Worm (Caenorhabditis elegans) whole organism, young adult: ENCODE measurements around the gene C37C3.10.

Source experiments
- B0019.2 ChIP-seq: fragments of 200-800 bp; sonication (Bioruptor generic); conservative IDR thresholded peaks from 2 replicates; pipeline ENCODE4 v1.3.6; 2022; ENCODE audit warnings: missing genetic modification reagents, missing genetic modification characterization, missing compliant biosample characterization
- B0336.3 ChIP-seq: fragments of 200-800 bp; sonication (Bioruptor generic); IDR thresholded peaks from 2 replicates; pipeline ENCODE4 v1.3.6; 2022; ENCODE audit warnings: missing genetic modification characterization, missing compliant biosample characterization
- C17E4.6 ChIP-seq: fragments of 200-800 bp; sonication (Bioruptor generic); IDR thresholded peaks from 2 replicates; pipeline ENCODE4 v1.3.6; 2022; ENCODE audit warnings: missing genetic modification reagents, missing genetic modification characterization, missing compliant biosample characterization
- F22D6.2 ChIP-seq: sonication (generic microtip); optimal IDR thresholded peaks from 2 replicates; lab custom pipeline; 2016; ENCODE audit warnings: mild to moderate bottlenecking, missing genetic modification characterization, missing compliant biosample characterization
- F33H1.4 ChIP-seq: fragments of 200-800 bp; sonication (Bioruptor generic); IDR thresholded peaks from 2 replicates; pipeline ENCODE4 v1.3.6; 2022; ENCODE audit warnings: missing genetic modification reagents, missing genetic modification characterization, missing compliant biosample characterization
- F37B4.10 ChIP-seq: fragments of 200-800 bp; sonication (Bioruptor generic); IDR thresholded peaks from 2 replicates; pipeline ENCODE4 v1.3.6; 2022; ENCODE audit warnings: missing genetic modification characterization, missing compliant biosample characterization
- F55B11.4 ChIP-seq: sonication (generic microtip); optimal IDR thresholded peaks from 2 replicates; lab custom pipeline; 2016; ENCODE audit warnings: missing compliant biosample characterization, missing genetic modification characterization, borderline replicate concordance; ENCODE audit not compliant: insufficient read depth
- T26A5.8 ChIP-seq: sonication (generic microtip); optimal IDR thresholded peaks from 2 replicates; lab custom pipeline; 2016; ENCODE audit warnings: missing genetic modification characterization, missing compliant biosample characterization
- Y53G8AR.9 ChIP-seq: fragments of 200-800 bp; sonication (Bioruptor generic); conservative IDR thresholded peaks from 2 replicates; pipeline ENCODE4 v1.3.6; 2022; ENCODE audit warnings: missing genetic modification reagents, missing genetic modification characterization, missing compliant biosample characterization
- Y56A3A.18 ChIP-seq: fragments of 200-800 bp; sonication (Bioruptor generic); IDR thresholded peaks from 2 replicates; pipeline ENCODE4 v1.3.6; 2022; ENCODE audit warnings: missing genetic modification reagents, missing genetic modification characterization, missing compliant biosample characterization
- Y79H2A.3 ChIP-seq: fragments of 200-800 bp; sonication (Bioruptor generic); conservative IDR thresholded peaks from 2 replicates; pipeline ENCODE4 v1.3.6; 2022; ENCODE audit warnings: missing genetic modification reagents, missing genetic modification characterization, missing compliant biosample characterization
- ama-1 ChIP-seq, 3 experiments: fragments of 150-350 bp in 1 of 3; sonication (generic microtip) in 2 of 3; optimal IDR thresholded peaks; 2 replicates each; lab custom pipeline; 2014 to 2018; ENCODE audit warnings: missing biosample characterization in 2 of 3, missing genetic modification characterization in 2 of 3, missing genetic modification reagents in 2 of 3
- aptf-3 ChIP-seq: fragments of 200-800 bp; sonication (Bioruptor generic); IDR thresholded peaks from 2 replicates; pipeline ENCODE4 v1.3.6; 2022; ENCODE audit warnings: missing genetic modification characterization, missing compliant biosample characterization
- athp-1 ChIP-seq: sonication (generic microtip); optimal IDR thresholded peaks from 2 replicates; lab custom pipeline; 2017; ENCODE audit warnings: mild to moderate bottlenecking, missing genetic modification characterization, missing compliant biosample characterization
- attf-5 ChIP-seq: fragments of 200-800 bp; sonication (Bioruptor generic); optimal IDR thresholded peaks from 2 replicates; lab custom pipeline; 2018; ENCODE audit warnings: mild to moderate bottlenecking, missing genetic modification characterization, missing compliant biosample characterization
- ccch-3 ChIP-seq: fragments of 200-800 bp; sonication (Bioruptor generic); optimal IDR thresholded peaks from 2 replicates; lab custom pipeline; 2018; ENCODE audit warnings: mild to moderate bottlenecking, missing genetic modification characterization, missing compliant biosample characterization
- ceh-58 ChIP-seq: fragments of 200-800 bp; sonication (Bioruptor generic); IDR thresholded peaks from 2 replicates; pipeline ENCODE4 v1.3.6; 2022; ENCODE audit warnings: missing genetic modification characterization, missing compliant biosample characterization
- ceh-91 ChIP-seq: fragments of 200-800 bp; sonication (Bioruptor generic); IDR thresholded peaks from 2 replicates; pipeline ENCODE4 v1.3.6; 2022; ENCODE audit warnings: missing genetic modification reagents, missing genetic modification characterization, missing compliant biosample characterization
- chd-7 ChIP-seq: sonication (generic microtip); optimal IDR thresholded peaks from 2 replicates; lab custom pipeline; 2016; ENCODE audit warnings: mild to moderate bottlenecking, missing genetic modification characterization, moderate library complexity, missing compliant biosample characterization
- dox-1 ChIP-seq: fragments of 200-800 bp; sonication (Bioruptor generic); IDR thresholded peaks from 2 replicates; pipeline ENCODE4 v1.3.6; 2022; ENCODE audit warnings: missing genetic modification reagents, missing genetic modification characterization, missing compliant biosample characterization
- dpff-1 ChIP-seq: sonication (generic microtip); optimal IDR thresholded peaks from 2 replicates; lab custom pipeline; 2017; ENCODE audit warnings: mild to moderate bottlenecking, missing genetic modification characterization, missing compliant biosample characterization
- efl-1 ChIP-seq: fragments of 150-350 bp; optimal IDR thresholded peaks from 2 replicates; lab custom pipeline; 2014; ENCODE audit warnings: missing biosample characterization, missing genetic modification reagents, missing genetic modification characterization
- egl-44 ChIP-seq: fragments of 200-800 bp; sonication (Bioruptor generic); IDR thresholded peaks from 2 replicates; pipeline ENCODE4 v1.3.6; 2022; ENCODE audit warnings: missing genetic modification reagents, missing genetic modification characterization, missing compliant biosample characterization
- egrh-3 ChIP-seq: fragments of 200-800 bp; sonication (Bioruptor generic); IDR thresholded peaks from 2 replicates; pipeline ENCODE4 v1.3.6; 2022; ENCODE audit warnings: missing genetic modification reagents, missing genetic modification characterization, missing compliant biosample characterization
- ekl-4 ChIP-seq: fragments of 200-800 bp; sonication (Bioruptor generic); IDR thresholded peaks from 2 replicates; pipeline ENCODE4 v1.3.6; 2022; ENCODE audit warnings: missing genetic modification reagents, missing genetic modification characterization, missing compliant biosample characterization
- ets-4 ChIP-seq: fragments of 200-800 bp; sonication (Bioruptor generic); optimal IDR thresholded peaks from 2 replicates; lab custom pipeline; 2018; ENCODE audit warnings: mild to moderate bottlenecking, missing genetic modification characterization, missing compliant biosample characterization
- gei-17 ChIP-seq: fragments of 200-800 bp; sonication (Bioruptor generic); optimal IDR thresholded peaks from 2 replicates; lab custom pipeline; 2018; ENCODE audit warnings: mild to moderate bottlenecking, missing genetic modification characterization, missing compliant biosample characterization
- hmg-20 ChIP-seq: fragments of 200-800 bp; sonication (Bioruptor generic); IDR thresholded peaks from 2 replicates; pipeline ENCODE4 v1.3.6; 2022; ENCODE audit warnings: missing genetic modification reagents, missing genetic modification characterization, missing compliant biosample characterization
- hrde-1 ChIP-seq: sonication (generic microtip); optimal IDR thresholded peaks from 2 replicates; lab custom pipeline; 2016; ENCODE audit warnings: missing genetic modification characterization, mild to moderate bottlenecking, missing compliant biosample characterization, moderate library complexity, missing genotype, missing genetic modification reagents, borderline replicate concordance
- hsf-1 ChIP-seq: fragments of 200-800 bp; sonication (Bioruptor generic); IDR thresholded peaks from 2 replicates; pipeline ENCODE4 v1.3.6; 2022; ENCODE audit warnings: missing genetic modification reagents, missing genetic modification characterization, missing compliant biosample characterization
- lag-1 ChIP-seq: fragments of 200-800 bp; sonication (Bioruptor generic); IDR thresholded peaks from 2 replicates; pipeline ENCODE4 v1.3.6; 2022; ENCODE audit warnings: missing genetic modification reagents, missing genetic modification characterization, missing compliant biosample characterization
- let-607 ChIP-seq, 2 experiments: fragments of 200-800 bp in 1 of 2; sonication (Bioruptor generic) in 1 of 2; sonication (generic microtip) in 1 of 2; optimal IDR thresholded peaks; 2 replicates each; lab custom pipeline; 2016 to 2018; ENCODE audit warnings: mild to moderate bottlenecking in 2 of 2, missing compliant biosample characterization in 2 of 2, missing genetic modification characterization in 2 of 2, moderate library complexity in 2 of 2, missing genotype in 1 of 2
- lin-40 ChIP-seq: sonication (generic microtip); optimal IDR thresholded peaks from 2 replicates; lab custom pipeline; 2016; ENCODE audit warnings: missing genetic modification characterization, mild to moderate bottlenecking, missing compliant biosample characterization, missing genotype, missing genetic modification reagents
- lin-54 ChIP-seq: fragments of 200-800 bp; sonication (Bioruptor generic); optimal IDR thresholded peaks from 2 replicates; lab custom pipeline; 2018; ENCODE audit warnings: mild to moderate bottlenecking, missing genetic modification characterization, missing compliant biosample characterization
- lsl-1 ChIP-seq: fragments of 200-800 bp; sonication (Bioruptor generic); optimal IDR thresholded peaks from 2 replicates; lab custom pipeline; 2018; ENCODE audit warnings: mild to moderate bottlenecking, missing genetic modification characterization, moderate library complexity, missing compliant biosample characterization
- madf-10 ChIP-seq: sonication (generic microtip); optimal IDR thresholded peaks from 2 replicates; lab custom pipeline; 2016; ENCODE audit warnings: mild to moderate bottlenecking, missing genetic modification characterization, missing compliant biosample characterization
- madf-3 ChIP-seq: fragments of 200-800 bp; sonication (Bioruptor generic); IDR thresholded peaks from 2 replicates; pipeline ENCODE4 v1.3.6; 2022; ENCODE audit warnings: missing genetic modification reagents, missing genetic modification characterization, missing compliant biosample characterization
- mxl-1 ChIP-seq: sonication (generic microtip); optimal IDR thresholded peaks from 2 replicates; lab custom pipeline; 2016; ENCODE audit warnings: missing genetic modification characterization, missing compliant biosample characterization
- nfya-2 ChIP-seq: fragments of 200-800 bp; sonication (Bioruptor generic); IDR thresholded peaks from 2 replicates; pipeline ENCODE4 v1.3.6; 2022; ENCODE audit warnings: missing genetic modification reagents, missing genetic modification characterization, missing compliant biosample characterization
- nfyb-1 ChIP-seq: fragments of 200-800 bp; sonication (Bioruptor generic); IDR thresholded peaks from 2 replicates; pipeline ENCODE4 v1.3.6; 2022; ENCODE audit warnings: missing genetic modification reagents, missing genetic modification characterization, missing compliant biosample characterization
- nhr-120 ChIP-seq: fragments of 200-800 bp; sonication (Bioruptor generic); IDR thresholded peaks from 2 replicates; pipeline ENCODE4 v1.3.6; 2022; ENCODE audit warnings: missing genetic modification characterization, missing compliant biosample characterization
- nhr-27 ChIP-seq: fragments of 200-800 bp; sonication (Bioruptor generic); optimal IDR thresholded peaks from 2 replicates; lab custom pipeline; 2018; ENCODE audit warnings: mild to moderate bottlenecking, missing genetic modification characterization, moderate library complexity, missing compliant biosample characterization
- nhr-80 ChIP-seq: sonication (generic microtip); optimal IDR thresholded peaks from 2 replicates; lab custom pipeline; 2016; ENCODE audit warnings: missing genetic modification characterization, missing compliant biosample characterization
- pha-4 ChIP-seq: fragments of 150-350 bp; sonication (generic microtip); optimal IDR thresholded peaks from 2 replicates; lab custom pipeline; 2014; ENCODE audit warnings: missing biosample characterization, missing genetic modification reagents, missing genetic modification characterization
- rcor-1 ChIP-seq: fragments of 200-800 bp; sonication (Bioruptor generic); IDR thresholded peaks from 2 replicates; pipeline ENCODE4 v1.3.6; 2022; ENCODE audit warnings: missing genetic modification reagents, missing genetic modification characterization, missing compliant biosample characterization
- sea-2 ChIP-seq: fragments of 200-800 bp; sonication (Bioruptor generic); IDR thresholded peaks from 2 replicates; pipeline ENCODE4 v1.3.6; 2022; ENCODE audit warnings: missing genetic modification characterization, missing compliant biosample characterization
- sptf-2 ChIP-seq: fragments of 200-800 bp; sonication (Bioruptor generic); optimal IDR thresholded peaks from 2 replicates; lab custom pipeline; 2018; ENCODE audit warnings: mild to moderate bottlenecking, missing genetic modification characterization, missing compliant biosample characterization
- xnd-1 ChIP-seq: sonication (generic microtip); optimal IDR thresholded peaks from 2 replicates; lab custom pipeline; 2016; ENCODE audit warnings: missing genotype, missing genetic modification reagents, missing genetic modification characterization, missing compliant biosample characterization
- ztf-22 ChIP-seq: fragments of 200-800 bp; sonication (Bioruptor generic); optimal IDR thresholded peaks from 2 replicates; lab custom pipeline; 2018; ENCODE audit warnings: mild to moderate bottlenecking, missing genetic modification characterization, moderate library complexity, missing compliant biosample characterization
- ztf-6 ChIP-seq: fragments of 200-800 bp; sonication (Bioruptor generic); IDR thresholded peaks from 2 replicates; pipeline ENCODE4 v1.3.6; 2022; ENCODE audit warnings: missing genetic modification reagents, missing genetic modification characterization, missing compliant biosample characterization

The C37C3.10 gene

DNA sequence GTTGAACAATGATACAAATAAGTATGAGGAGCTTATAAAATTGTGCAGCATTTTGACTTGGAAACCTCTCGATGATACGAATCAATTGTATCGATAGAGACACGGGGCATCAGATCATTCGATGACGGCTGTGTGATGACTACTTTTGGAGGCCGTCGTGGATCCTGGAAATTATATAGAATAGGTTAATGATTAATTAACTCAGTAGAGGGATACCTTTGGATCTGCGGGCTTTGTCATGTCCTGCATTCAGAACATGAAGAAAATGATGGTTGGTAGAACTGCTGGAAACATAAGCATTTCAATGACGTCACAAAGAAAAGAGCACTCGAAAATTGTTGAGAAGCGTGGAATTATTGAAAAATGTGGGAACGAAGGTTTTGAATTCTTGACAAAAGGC lies 48.3 kb downstream of the C37C3.10 start, which contains the start of gene ZK742.6 (continued):
- TF ChIP-seq Y53G8AR.9 (0 out of 2 replicates have a peak, but pooled peaks have one; percentile 50), nhr-120 (GFP tag; lab: Robert Waterston, UW) (no peak), T26A5.8 (tag; lab: Kevin White, UChicago) (no peak), ets-4 (GFP tag; lab: Kevin White, UChicago) (no peak), xnd-1 (no peak), pha-4 (tag; lab: Kevin White, UChicago) (no peak), egl-44 (GFP tag; lab: Robert Waterston, UW) (no peak), nfya-2 (no peak), B0019.2 (no peak), aptf-3 (GFP tag; lab: Robert Waterston, UW) (no peak), nfyb-1 (GFP tag; lab: Robert Waterston, UW) (no peak), hsf-1 (peak; percentile 75), ccch-3 (GFP tag; lab: Kevin White, UChicago) (no peak), nhr-27 (tag; lab: Kevin White, UChicago) (no peak), hmg-20 (GFP tag; lab: Robert Waterston, UW) (no peak), ceh-91 (GFP tag; lab: Robert Waterston, UW) (no peak), lin-40 (no peak), F33H1.4 (GFP tag; lab: Robert Waterston, UW) (no peak), attf-5 (GFP tag; lab: Kevin White, UChicago) (no peak), Y79H2A.3 (no peak), lin-54 (GFP tag; lab: Kevin White, UChicago) (peak; percentile 34), hrde-1 (tag; lab: Kevin White, UChicago) (peak; percentile 53), efl-1 (GFP tag; lab: Kevin White, UChicago) (no peak), chd-7 (no peak), F22D6.2 (tag; lab: Kevin White, UChicago) (no peak), ztf-22 (GFP tag; lab: Kevin White, UChicago) (no peak), dpff-1 (tag; lab: Kevin White, UChicago) (no peak), Y56A3A.18 (GFP tag; lab: Robert Waterston, UW) (peak; percentile 59; the same call in 1 of the 2 replicates), athp-1 (tag; lab: Kevin White, UChicago) (peak; percentile 8), sptf-2 (GFP tag; lab: Kevin White, UChicago) (no peak), madf-3 (no peak), nhr-80 (tag; lab: Kevin White, UChicago) (no peak), sea-2 (GFP tag; lab: Robert Waterston, UW) (no peak), F55B11.4 (tag; lab: Kevin White, UChicago) (no peak), ama-1 (optimal IDR thresholded peaks at IDR 0.05; lab: Kevin White, UChicago) (no peak), ama-1 (GFP tag; optimal IDR thresholded peaks at IDR 0.05; lab: Kevin White, UChicago) (no peak), B0336.3 (GFP tag; lab: Robert Waterston, UW) (peak; percentile 57), ekl-4 (GFP tag; lab: Robert Waterston, UW) (peak; percentile 66), dox-1 (GFP tag; lab: Robert Waterston, UW) (no peak), gei-17 (GFP tag; lab: Kevin White, UChicago) (no peak), F37B4.10 (GFP tag; lab: Robert Waterston, UW) (no peak), ceh-58 (GFP tag; lab: Robert Waterston, UW) (0 out of 2 replicates have a peak, but pooled peaks have one; percentile 42), rcor-1 (no peak), lsl-1 (GFP tag; lab: Kevin White, UChicago) (no peak), mxl-1 (tag; lab: Kevin White, UChicago) (no peak), C17E4.6 (no peak), egrh-3 (no peak), madf-10 (tag; lab: Kevin White, UChicago) (no peak), let-607 (tag; optimal IDR thresholded peaks at IDR 0.05; lab: Kevin White, UChicago) (no peak), lag-1 (GFP tag; lab: Robert Waterston, UW) (no peak), ztf-6 (GFP tag; lab: Robert Waterston, UW) (no peak)
